Worm (Caenorhabditis elegans): ENCODE measurements around the gene T25D10.1.

ce11 chrII:6425993-6426392 is 22.8 kb downstream of the T25D10.1 start, which contains the start of gene col-75:
- TF ChIP-seq klf-2 (GFP tag; conservative IDR thresholded peaks at IDR 0.05) (no peak), ztf-23 (GFP tag; IDR thresholded peaks at IDR 0.05) (no peak), T22C8.4 (GFP tag; IDR thresholded peaks at IDR 0.05) (no peak), cog-1 (tag; optimal IDR thresholded peaks at IDR 0.05) (no peak), flt-1 (GFP tag; IDR thresholded peaks at IDR 0.05) (no peak)
